Fruit fly (Drosophila melanogaster) whole organism, prepupa: ENCODE results near the gene pit.
A peak's percentile ranks its signal among the peaks of the same experiment; 100 is the strongest.

ENCODE experiments used
- CG10669 ChIP-seq: fragments of 200-800 bp; sonication (Bioruptor generic); optimal IDR thresholded peaks from 3 replicates; lab custom pipeline; 2018; ENCODE audit warnings: missing biosample characterization, mild to moderate bottlenecking, missing genetic modification characterization, moderate library complexity
- CG11762 ChIP-seq: fragments of 200-800 bp; sonication (Bioruptor generic); optimal IDR thresholded peaks from 3 replicates; lab custom pipeline; 2016; ENCODE audit warnings: missing biosample characterization, missing genetic modification characterization; ENCODE audit not compliant: insufficient read depth
- CG11902 ChIP-seq: fragments of 200-800 bp; sonication (Bioruptor generic); optimal IDR thresholded peaks from 3 replicates; lab custom pipeline; 2016; ENCODE audit warnings: missing biosample characterization, missing genetic modification characterization
- CG3032 ChIP-seq: fragments of 200-800 bp; optimal IDR thresholded peaks from 2 replicates; lab custom pipeline; 2019; ENCODE audit warnings: missing biosample characterization, mild to moderate bottlenecking, missing genetic modification characterization, moderate library complexity
- CG32006 ChIP-seq: fragments of 200-800 bp; sonication (Bioruptor generic); optimal IDR thresholded peaks from 3 replicates; lab custom pipeline; 2017; ENCODE audit warnings: missing biosample characterization, mild to moderate bottlenecking, missing genetic modification characterization
- CG34406 ChIP-seq: fragments of 200-800 bp; sonication (Bioruptor generic); optimal IDR thresholded peaks from 3 replicates; lab custom pipeline; 2016; ENCODE audit warnings: missing biosample characterization, missing genetic modification characterization
- CG4318 ChIP-seq: fragments of 200-800 bp; sonication (Bioruptor generic); optimal IDR thresholded peaks from 3 replicates; lab custom pipeline; 2017; ENCODE audit warnings: missing biosample characterization, mild to moderate bottlenecking, missing genetic modification characterization
- CG6163 ChIP-seq: fragments of 200-800 bp; sonication (Bioruptor generic); IDR thresholded peaks from 3 replicates; pipeline ENCODE4 v1.3.6; 2022; ENCODE audit warnings: missing biosample characterization, missing genetic modification characterization
- CG6276 ChIP-seq: fragments of 200-800 bp; sonication (Bioruptor generic); optimal IDR thresholded peaks from 2 replicates; lab custom pipeline; 2017; ENCODE audit warnings: missing biosample characterization, mild to moderate bottlenecking, missing genetic modification characterization
- CG6808 ChIP-seq: fragments of 200-800 bp; sonication (Bioruptor generic); optimal IDR thresholded peaks from 3 replicates; lab custom pipeline; 2017; ENCODE audit warnings: missing biosample characterization, missing genetic modification characterization, mild to moderate bottlenecking, moderate library complexity, missing genetic modification reagents
- CG6854 ChIP-seq: fragments of 200-800 bp; sonication (Bioruptor generic); optimal IDR thresholded peaks from 2 replicates; lab custom pipeline; 2017; ENCODE audit warnings: missing biosample characterization, mild to moderate bottlenecking, missing genetic modification characterization
- CG7368 ChIP-seq: fragments of 200-800 bp; sonication (Bioruptor generic); optimal IDR thresholded peaks from 3 replicates; lab custom pipeline; 2016; ENCODE audit warnings: missing biosample characterization, missing genetic modification characterization
- CG8119 ChIP-seq: fragments of 200-800 bp; sonication (Bioruptor generic); IDR thresholded peaks from 3 replicates; pipeline ENCODE4 v1.3.6; 2022; ENCODE audit warnings: missing biosample characterization, missing genetic modification characterization
- CG8319 ChIP-seq: fragments of 200-800 bp; sonication (Bioruptor generic); optimal IDR thresholded peaks from 3 replicates; lab custom pipeline; 2016; ENCODE audit warnings: missing biosample characterization, missing genetic modification characterization
- CG8632 ChIP-seq: fragments of 200-800 bp; sonication (Bioruptor generic); optimal IDR thresholded peaks from 3 replicates; lab custom pipeline; 2016; ENCODE audit warnings: missing biosample characterization, missing genetic modification characterization
- CG9139 ChIP-seq: fragments of 200-800 bp; sonication (Bioruptor generic); optimal IDR thresholded peaks from 3 replicates; lab custom pipeline; 2017; ENCODE audit warnings: missing biosample characterization, mild to moderate bottlenecking, missing genetic modification characterization
- Eip75B ChIP-seq: fragments of 200-800 bp; sonication (Bioruptor generic); optimal IDR thresholded peaks from 3 replicates; lab custom pipeline; 2016; ENCODE audit warnings: missing biosample characterization, missing genetic modification characterization
- Ets21C ChIP-seq: fragments of 200-800 bp; sonication (Bioruptor generic); optimal IDR thresholded peaks from 3 replicates; lab custom pipeline; 2016; ENCODE audit warnings: missing biosample characterization, missing genetic modification characterization
- Gug ChIP-seq: fragments of 200-800 bp; sonication (Bioruptor generic); IDR thresholded peaks from 2 replicates; pipeline ENCODE4 v1.3.6; 2022; ENCODE audit warnings: missing biosample characterization, missing genetic modification characterization
- Hr38 ChIP-seq: sonication (Bioruptor generic); optimal IDR thresholded peaks from 2 replicates; lab custom pipeline; 2016; ENCODE audit warnings: missing biosample characterization, missing genetic modification characterization
- Hr39 ChIP-seq: fragments of 200-800 bp; sonication (Bioruptor generic); optimal IDR thresholded peaks from 2 replicates; lab custom pipeline; 2016; ENCODE audit warnings: missing biosample characterization, missing genetic modification characterization
- Hr4 ChIP-seq: fragments of 200-800 bp; sonication (Bioruptor generic); optimal IDR thresholded peaks from 3 replicates; lab custom pipeline; 2016; ENCODE audit warnings: missing biosample characterization, missing genetic modification characterization
- OdsH ChIP-seq: fragments of 200-800 bp; sonication (Bioruptor generic); optimal IDR thresholded peaks from 3 replicates; lab custom pipeline; 2016; ENCODE audit warnings: missing biosample characterization, missing genetic modification characterization
- Smox ChIP-seq: fragments of 200-800 bp; sonication (Bioruptor generic); optimal IDR thresholded peaks from 3 replicates; lab custom pipeline; 2016; ENCODE audit warnings: missing biosample characterization, missing genetic modification characterization
- Sox15 ChIP-seq: fragments of 200-800 bp; sonication (Bioruptor generic); optimal IDR thresholded peaks from 3 replicates; lab custom pipeline; 2016; ENCODE audit warnings: missing biosample characterization, missing genetic modification characterization
- dac ChIP-seq: fragments of 200-800 bp; sonication (Bioruptor generic); optimal IDR thresholded peaks from 2 replicates; lab custom pipeline; 2017; ENCODE audit warnings: missing biosample characterization, mild to moderate bottlenecking, missing genetic modification characterization
- dsx ChIP-seq: fragments of 200-800 bp; optimal IDR thresholded peaks from 3 replicates; lab custom pipeline; 2019; ENCODE audit warnings: missing biosample characterization, mild to moderate bottlenecking, missing genetic modification characterization, moderate library complexity; ENCODE audit not compliant: poor library complexity, severe bottlenecking
- esn ChIP-seq: fragments of 200-800 bp; sonication (Bioruptor generic); optimal IDR thresholded peaks from 2 replicates; lab custom pipeline; 2016; ENCODE audit warnings: missing biosample characterization, mild to moderate bottlenecking, missing genetic modification characterization, moderate library complexity
- fd59A ChIP-seq: fragments of 200-800 bp; sonication (Bioruptor generic); optimal IDR thresholded peaks from 2 replicates; lab custom pipeline; 2017; ENCODE audit warnings: missing biosample characterization, mild to moderate bottlenecking, missing genetic modification characterization, missing genetic modification reagents
- fkh ChIP-seq: fragments of 200-800 bp; sonication (Bioruptor generic); optimal IDR thresholded peaks from 3 replicates; lab custom pipeline; 2017; ENCODE audit warnings: missing biosample characterization, mild to moderate bottlenecking, missing genetic modification characterization, moderate library complexity
- pdm3 ChIP-seq: fragments of 200-800 bp; sonication (Bioruptor generic); optimal IDR thresholded peaks from 3 replicates; lab custom pipeline; 2016; ENCODE audit warnings: missing biosample characterization, missing genetic modification characterization
- salr ChIP-seq, 2 experiments: fragments of 200-800 bp; sonication (Bioruptor generic); optimal IDR thresholded peaks; 3 replicates each; lab custom pipeline; 2016 to 2018; ENCODE audit warnings: missing biosample characterization in 2 of 2, missing genetic modification characterization in 2 of 2, mild to moderate bottlenecking in 1 of 2
- spab ChIP-seq: fragments of 200-800 bp; sonication (Bioruptor generic); optimal IDR thresholded peaks from 2 replicates; lab custom pipeline; 2017; ENCODE audit warnings: missing biosample characterization, mild to moderate bottlenecking, missing genetic modification characterization, missing genetic modification reagents
- ss ChIP-seq, 2 experiments: fragments of 200-800 bp; sonication (Bioruptor generic); optimal IDR thresholded peaks; 2 replicates in 1 of 2; 3 replicates in 1 of 2; lab custom pipeline; 2017 to 2018; ENCODE audit warnings: mild to moderate bottlenecking in 2 of 2, missing biosample characterization in 2 of 2, missing genetic modification characterization in 2 of 2, moderate library complexity in 1 of 2
- svp ChIP-seq: fragments of 200-800 bp; sonication (Bioruptor generic); peaks from one replicate; lab custom pipeline; 2016; ENCODE audit warnings: missing biosample characterization, missing genetic modification characterization
- topi ChIP-seq: fragments of 200-800 bp; sonication (Bioruptor generic); optimal IDR thresholded peaks from 3 replicates; lab custom pipeline; 2016; ENCODE audit warnings: missing biosample characterization, missing genetic modification characterization
- vri ChIP-seq: fragments of 200-800 bp; sonication (Bioruptor generic); optimal IDR thresholded peaks from 3 replicates; lab custom pipeline; 2016; ENCODE audit warnings: missing biosample characterization, mild to moderate bottlenecking, missing genetic modification characterization

The pit gene

dm6 chr3R:22026922-22027742, 7.0 kb upstream of the pit start, which contains the start of the genes Cchl and ND-42 (continued):
- TF ChIP-seq fkh (GFP tag; lab: Kevin White, UChicago) (no peak), vri (GFP tag; lab: Kevin White, UChicago) (peak; percentile 60), CG6808 (GFP tag; lab: Kevin White, UChicago) (peak; percentile 77), dsx (GFP tag; lab: Kevin White, UChicago) (peak; percentile 51), fd59A (GFP tag; lab: Kevin White, UChicago) (peak; percentile 62), pdm3 (peak; percentile 80), Ets21C (peak; percentile 57), CG6276 (GFP tag; lab: Kevin White, UChicago) (no peak), CG4318 (no peak)
- TF ChIP-seq, all 60 proteins: peak for 40

DNA sequence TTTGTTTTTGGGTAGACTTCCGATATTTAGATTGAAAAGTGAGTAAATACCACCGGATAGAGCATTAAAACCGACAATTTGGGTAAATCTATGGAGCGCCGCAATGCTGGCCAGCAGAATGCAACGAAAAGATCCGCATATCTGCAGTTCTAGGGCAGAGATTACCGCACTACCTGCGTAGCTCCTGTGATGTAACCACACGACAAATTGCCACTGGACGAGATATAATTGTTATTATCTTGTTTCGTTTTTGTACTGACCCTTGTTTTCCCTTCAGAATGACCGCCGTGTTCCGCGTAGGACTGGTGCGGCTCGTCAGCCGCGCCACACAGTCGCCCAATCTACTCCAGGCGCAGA, 6.4 kb upstream of the pit start:
- no peak for TF ChIP-seq spab (GFP tag; lab: Kevin White, UChicago)
- no peak for TF ChIP-seq CG32006 (GFP tag; lab: Kevin White, UChicago)
- TF ChIP-seq salr (GFP tag; optimal IDR thresholded peaks at IDR 0.05; lab: Kevin White, UChicago) = no peak
- no peak for TF ChIP-seq topi (GFP tag; lab: Kevin White, UChicago)
- TF ChIP-seq dac (GFP tag; lab: Kevin White, UChicago) = no peak
- no peak for TF ChIP-seq fd59A (GFP tag; lab: Kevin White, UChicago)
- TF ChIP-seq CG34406 (GFP tag; lab: Kevin White, UChicago) = no peak
- TF ChIP-seq CG8119 (GFP tag; lab: Robert Waterston, UW) = no peak
- TF ChIP-seq CG6854 (GFP tag; lab: Kevin White, UChicago) = no peak
- no peak for TF ChIP-seq CG6163 (GFP tag; lab: Robert Waterston, UW)
- TF ChIP-seq OdsH (GFP tag; lab: Kevin White, UChicago) = no peak
- TF ChIP-seq CG9139 = no peak
- no peak for TF ChIP-seq Hr4 (GFP tag; lab: Kevin White, UChicago)
- no peak for TF ChIP-seq CG8632
- TF ChIP-seq Eip75B (GFP tag; lab: Kevin White, UChicago) = no peak
- no peak for TF ChIP-seq Hr38 (GFP tag; lab: Kevin White, UChicago)
- no peak for TF ChIP-seq CG3032 (tag; lab: Kevin White, UChicago)
- TF ChIP-seq Smox (GFP tag; lab: Kevin White, UChicago) = no peak
- TF ChIP-seq CG7368 (GFP tag; lab: Kevin White, UChicago) = no peak

dm6 chr3R:22031738-22032137, 2.4 kb upstream of the pit start, which contains the start of gene CG13409:
CG13409 (minus strand) TSS chr3R:22031900.
- TF ChIP-seq CG8319 (GFP tag; lab: Kevin White, UChicago) = no peak
- no peak for TF ChIP-seq Sox15 (GFP tag; lab: Kevin White, UChicago)
- TF ChIP-seq CG10669 (GFP tag; lab: Kevin White, UChicago) = no peak
- no peak for TF ChIP-seq Hr39 (GFP tag; lab: Kevin White, UChicago)
- no peak for TF ChIP-seq ss (GFP tag; optimal IDR thresholded peaks at IDR 0.05; lab: Kevin White, UChicago)
- no peak for TF ChIP-seq CG32006 (GFP tag; lab: Kevin White, UChicago)
- no peak for TF ChIP-seq Gug (GFP tag; lab: Robert Waterston, UW)
- TF ChIP-seq OdsH (GFP tag; lab: Kevin White, UChicago) = no peak
- TF ChIP-seq svp (GFP tag; lab: Kevin White, UChicago) = no peak
- TF ChIP-seq esn = no peak
- TF ChIP-seq Hr38 (GFP tag; lab: Kevin White, UChicago) = no peak
- TF ChIP-seq CG11762 (GFP tag; lab: Kevin White, UChicago) = no peak
- TF ChIP-seq CG8119 (GFP tag; lab: Robert Waterston, UW) = no peak
- TF ChIP-seq CG6276 (GFP tag; lab: Kevin White, UChicago) = no peak
- no peak for TF ChIP-seq CG8632
- TF ChIP-seq CG11902 = no peak
